Fruit fly (Drosophila melanogaster) whole organism, embryonic: ENCODE results near the gene sau.

Experiments
- BtbVII ChIP-seq: fragments of 200-800 bp; sonication (Bioruptor generic); optimal IDR thresholded peaks from 3 replicates; lab custom pipeline; 2017; ENCODE audit warnings: missing biosample characterization, mild to moderate bottlenecking, missing genetic modification characterization
- Bteb2 ChIP-seq: fragments of 200-800 bp; sonication (Bioruptor generic); optimal IDR thresholded peaks from 2 replicates; lab custom pipeline; 2016; ENCODE audit warnings: missing biosample characterization, missing genetic modification characterization
- CG1024 ChIP-seq: fragments of 200-800 bp; sonication (Bioruptor generic); IDR thresholded peaks from 2 replicates; pipeline ENCODE4 v1.3.6; 2022; ENCODE audit warnings: missing biosample characterization, missing genetic modification characterization
- CG10267 ChIP-seq: fragments of 200-800 bp; sonication (Bioruptor generic); optimal IDR thresholded peaks from 2 replicates; lab custom pipeline; 2018; ENCODE audit warnings: missing biosample characterization, mild to moderate bottlenecking, missing genetic modification characterization, moderate library complexity
- CG10274 ChIP-seq: fragments of 200-800 bp; sonication (Bioruptor generic); optimal IDR thresholded peaks from 3 replicates; lab custom pipeline; 2017; ENCODE audit warnings: missing biosample characterization, mild to moderate bottlenecking, missing genetic modification characterization
- CG12071 ChIP-seq: fragments of 200-800 bp; sonication (Bioruptor generic); optimal IDR thresholded peaks from 3 replicates; lab custom pipeline; 2018; ENCODE audit warnings: missing biosample characterization, mild to moderate bottlenecking, missing genetic modification characterization
- CG14710 ChIP-seq: fragments of 200-800 bp; sonication (Bioruptor generic); optimal IDR thresholded peaks from 3 replicates; lab custom pipeline; 2019; ENCODE audit warnings: missing biosample characterization, mild to moderate bottlenecking, missing genetic modification characterization, moderate library complexity
- CG16813 ChIP-seq: fragments of 200-800 bp; sonication (Bioruptor generic); IDR thresholded peaks from 3 replicates; pipeline ENCODE4 v1.3.6; 2022; ENCODE audit warnings: missing biosample characterization, missing genetic modification characterization; ENCODE audit not compliant: partially characterized antibody
- CG2202 ChIP-seq: fragments of 200-800 bp; sonication (Bioruptor generic); optimal IDR thresholded peaks from 2 replicates; lab custom pipeline; 2018; ENCODE audit warnings: missing biosample characterization, mild to moderate bottlenecking, missing genetic modification characterization
- CG31224 ChIP-seq: fragments of 200-800 bp; sonication (Bioruptor generic); IDR thresholded peaks from 2 replicates; pipeline ENCODE4 v1.3.6; 2022; ENCODE audit warnings: missing biosample characterization, missing genetic modification characterization
- CG33557 ChIP-seq: fragments of 200-800 bp; sonication (Bioruptor generic); optimal IDR thresholded peaks from 2 replicates; lab custom pipeline; 2019; ENCODE audit warnings: missing biosample characterization, mild to moderate bottlenecking, missing genetic modification characterization, moderate library complexity
- CG3995 ChIP-seq: fragments of 200-800 bp; sonication (Bioruptor generic); optimal IDR thresholded peaks from 3 replicates; lab custom pipeline; 2016; ENCODE audit warnings: missing biosample characterization, missing genetic modification characterization
- CG4617 ChIP-seq: fragments of 200-800 bp; sonication (Bioruptor generic); optimal IDR thresholded peaks from 3 replicates; lab custom pipeline; 2016; ENCODE audit warnings: missing biosample characterization, missing genetic modification characterization, borderline replicate concordance
- CG6254 ChIP-seq: fragments of 200-800 bp; sonication (Bioruptor generic); optimal IDR thresholded peaks from 3 replicates; lab custom pipeline; 2017; ENCODE audit warnings: mild to moderate bottlenecking, missing biosample characterization, missing genetic modification reagents, missing genetic modification characterization
- CG6689 ChIP-seq: fragments of 200-800 bp; sonication (Bioruptor generic); IDR thresholded peaks from 2 replicates; pipeline ENCODE4 v1.3.6; 2022; ENCODE audit warnings: missing biosample characterization, missing genetic modification characterization
- CG7745 ChIP-seq: fragments of 200-800 bp; sonication (Bioruptor generic); optimal IDR thresholded peaks from 2 replicates; lab custom pipeline; 2018; ENCODE audit warnings: missing biosample characterization, mild to moderate bottlenecking, missing genetic modification characterization, moderate library complexity
- CG9797 ChIP-seq: fragments of 200-800 bp; sonication (Bioruptor generic); optimal IDR thresholded peaks from 3 replicates; lab custom pipeline; 2018; ENCODE audit warnings: missing biosample characterization, mild to moderate bottlenecking, missing genetic modification characterization
- Chrac-16 ChIP-seq: fragments of 200-800 bp; sonication (Bioruptor generic); optimal IDR thresholded peaks from 3 replicates; lab custom pipeline; 2016; ENCODE audit warnings: missing biosample characterization, missing genetic modification characterization
- H15 ChIP-seq: fragments of 200-800 bp; sonication (Bioruptor generic); IDR thresholded peaks from 3 replicates; pipeline ENCODE4 v1.3.6; 2022; ENCODE audit warnings: missing biosample characterization, missing genetic modification characterization
- HHEX ChIP-seq: fragments of 200-800 bp; sonication (Bioruptor generic); optimal IDR thresholded peaks from 3 replicates; lab custom pipeline; 2017; ENCODE audit warnings: missing biosample characterization, mild to moderate bottlenecking, missing genetic modification characterization, missing genetic modification reagents
- Hand ChIP-seq: fragments of 200-800 bp; sonication (Bioruptor generic); optimal IDR thresholded peaks from 2 replicates; lab custom pipeline; 2017; ENCODE audit warnings: mild to moderate bottlenecking, missing biosample characterization, missing genetic modification reagents, missing genetic modification characterization
- Hey ChIP-seq: fragments of 200-800 bp; sonication (Bioruptor generic); optimal IDR thresholded peaks from 3 replicates; lab custom pipeline; 2018; ENCODE audit warnings: missing biosample characterization, mild to moderate bottlenecking, missing genetic modification characterization
- NFAT ChIP-seq: fragments of 200-800 bp; sonication (Bioruptor generic); IDR thresholded peaks from 2 replicates; pipeline ENCODE4 v1.3.6; 2022; ENCODE audit warnings: missing biosample characterization, missing genetic modification characterization
- Neu2 ChIP-seq: fragments of 200-800 bp; sonication (Bioruptor generic); optimal IDR thresholded peaks from 3 replicates; lab custom pipeline; 2016; ENCODE audit warnings: missing biosample characterization, missing genetic modification characterization, borderline replicate concordance
- Oli ChIP-seq: fragments of 200-800 bp; sonication (Bioruptor generic); optimal IDR thresholded peaks from 2 replicates; lab custom pipeline; 2018; ENCODE audit warnings: missing biosample characterization, mild to moderate bottlenecking, missing genetic modification characterization, moderate library complexity
- Taf1 ChIP-seq: fragments of 200-800 bp; sonication (Bioruptor generic); IDR thresholded peaks from 2 replicates; pipeline ENCODE4 v1.3.6; 2022; ENCODE audit warnings: missing biosample characterization, missing genetic modification characterization
- amos ChIP-seq: fragments of 200-800 bp; sonication (Bioruptor generic); IDR thresholded peaks from 2 replicates; pipeline ENCODE4 v1.3.6; 2022; ENCODE audit warnings: missing biosample characterization, missing genetic modification characterization; ENCODE audit not compliant: partially characterized antibody
- ash1 ChIP-seq: fragments of 200-800 bp; sonication (Bioruptor generic); optimal IDR thresholded peaks from 2 replicates; lab custom pipeline; 2018; ENCODE audit warnings: missing biosample characterization, mild to moderate bottlenecking, missing genetic modification characterization
- ems ChIP-seq: fragments of 200-800 bp; sonication (Bioruptor generic); optimal IDR thresholded peaks from 3 replicates; lab custom pipeline; 2016; ENCODE audit warnings: missing biosample characterization, missing genetic modification characterization
- eyg ChIP-seq: fragments of 200-800 bp; sonication (Bioruptor generic); optimal IDR thresholded peaks from 3 replicates; lab custom pipeline; 2016; ENCODE audit warnings: missing biosample characterization, missing genetic modification characterization
- gce ChIP-seq: fragments of 200-800 bp; sonication (Bioruptor generic); IDR thresholded peaks from 3 replicates; pipeline ENCODE4 v1.3.6; 2022; ENCODE audit warnings: missing biosample characterization, missing genetic modification characterization
- gem ChIP-seq: fragments of 200-800 bp; sonication (Bioruptor generic); optimal IDR thresholded peaks from 2 replicates; lab custom pipeline; 2019; ENCODE audit warnings: missing biosample characterization, mild to moderate bottlenecking, missing genetic modification characterization, moderate library complexity
- hb ChIP-seq: fragments of 200-800 bp; sonication (Bioruptor generic); IDR thresholded peaks from 3 replicates; pipeline ENCODE4 v1.3.6; 2022; ENCODE audit warnings: missing biosample characterization, missing genetic modification characterization; ENCODE audit not compliant: partially characterized antibody
- hbn ChIP-seq: fragments of 200-800 bp; sonication (Bioruptor generic); IDR thresholded peaks from 2 replicates; pipeline ENCODE4 v1.3.6; 2022; ENCODE audit warnings: missing biosample characterization, missing genetic modification characterization; ENCODE audit not compliant: partially characterized antibody
- ind ChIP-seq: fragments of 200-800 bp; sonication (Bioruptor generic); optimal IDR thresholded peaks from 3 replicates; lab custom pipeline; 2016; ENCODE audit warnings: missing biosample characterization, missing genetic modification characterization
- insv ChIP-seq, 2 experiments: fragments of 200-800 bp; sonication (Bioruptor generic); optimal IDR thresholded peaks; 3 replicates each; lab custom pipeline; 2016 to 2018; ENCODE audit warnings: missing biosample characterization in 2 of 2, missing genetic modification characterization in 2 of 2
- inv ChIP-seq: fragments of 200-800 bp; sonication (Bioruptor generic); IDR thresholded peaks from 2 replicates; pipeline ENCODE4 v1.3.6; 2022; ENCODE audit warnings: missing biosample characterization, missing genetic modification characterization; ENCODE audit not compliant: partially characterized antibody
- nerfin-1 ChIP-seq: fragments of 200-800 bp; sonication (Bioruptor generic); optimal IDR thresholded peaks from 3 replicates; lab custom pipeline; 2019; ENCODE audit warnings: missing biosample characterization, mild to moderate bottlenecking, missing genetic modification characterization, moderate library complexity
- pita ChIP-seq: fragments of 200-800 bp; sonication (Bioruptor generic); optimal IDR thresholded peaks from 2 replicates; lab custom pipeline; 2017; ENCODE audit warnings: missing biosample characterization, mild to moderate bottlenecking, missing genetic modification characterization
- psq ChIP-seq: fragments of 200-800 bp; sonication (Bioruptor generic); optimal IDR thresholded peaks from 2 replicates; lab custom pipeline; 2017; ENCODE audit warnings: missing biosample characterization, missing genetic modification characterization
- sc ChIP-seq, 3 experiments: fragments of >200 bp in 2 of 3; fragments of 200-800 bp in 1 of 3; sonication (Bioruptor generic) in 1 of 3; optimal IDR thresholded peaks; 2 replicates in 2 of 3; 3 replicates in 1 of 3; lab custom pipeline; 2017; ENCODE audit warnings: mild to moderate bottlenecking in 1 of 3, missing biosample characterization in 1 of 3, missing genetic modification characterization in 1 of 3, missing genetic modification reagents in 1 of 3
- seq ChIP-seq: fragments of 200-800 bp; sonication (Bioruptor generic); IDR thresholded peaks from 2 replicates; pipeline ENCODE4 v1.3.6; 2022; ENCODE audit warnings: missing biosample characterization, missing genetic modification characterization
- sima ChIP-seq: fragments of 200-800 bp; sonication (Bioruptor generic); optimal IDR thresholded peaks from 2 replicates; lab custom pipeline; 2016; ENCODE audit warnings: missing biosample characterization, missing genetic modification characterization
- sug ChIP-seq: fragments of 200-800 bp; optimal IDR thresholded peaks from 2 replicates; lab custom pipeline; 2019; ENCODE audit warnings: missing biosample characterization, mild to moderate bottlenecking, missing genetic modification characterization, moderate library complexity
- tll ChIP-seq, 2 experiments: fragments of 200-800 bp in 1 of 2; fragments of >200 bp in 1 of 2; sonication (Bioruptor generic) in 1 of 2; optimal IDR thresholded peaks; 2 replicates each; lab custom pipeline; 2017 to 2019; ENCODE audit warnings: missing biosample characterization in 2 of 2, missing genetic modification characterization in 2 of 2, mild to moderate bottlenecking in 1 of 2, moderate library complexity in 1 of 2
- wek ChIP-seq: fragments of 200-800 bp; sonication (Bioruptor generic); optimal IDR thresholded peaks from 3 replicates; lab custom pipeline; 2018; ENCODE audit warnings: missing biosample characterization, mild to moderate bottlenecking, missing genetic modification characterization, moderate library complexity

Gene sau

dm6 chr2L:2226259-2227121 lies at the start of gene sau, which contains the start of gene CG15387 (continued):
- peak; percentile 91 for TF ChIP-seq gem (tag; lab: Kevin White, UChicago)
- TF ChIP-seq Hand (GFP tag; lab: Kevin White, UChicago) = peak; percentile 52
- no peak; the same call in none of the 2 replicates for TF ChIP-seq NFAT (GFP tag; lab: Robert Waterston, UW)
- peak; percentile 94 for TF ChIP-seq CG4617
- TF ChIP-seq CG2202 = peak; percentile 68
- no peak for TF ChIP-seq CG6254 (GFP tag; lab: Kevin White, UChicago)
- peak; percentile 75 for TF ChIP-seq CG12071 (GFP tag; lab: Kevin White, UChicago)
- TF ChIP-seq hb (GFP tag; lab: Robert Waterston, UW) = peak; percentile 81
- peak; percentile 85 for TF ChIP-seq amos
- TF ChIP-seq H15 (GFP tag; lab: Robert Waterston, UW) = peak; percentile 76; the same call in 2 of the 3 replicates
- TF ChIP-seq insv (GFP tag; optimal IDR thresholded peaks at IDR 0.05; lab: Kevin White, UChicago) = peak in 1 of 2 experiments; percentile 63
- TF ChIP-seq CG16813 (GFP tag; lab: Robert Waterston, UW) = peak; percentile 94
- TF ChIP-seq Bteb2 (GFP tag; lab: Kevin White, UChicago) = peak; percentile 91
- TF ChIP-seq CG10274 = peak; percentile 60
- peak; percentile 48; the same call in 1 of the 3 replicates for TF ChIP-seq gce (GFP tag; lab: Robert Waterston, UW)
- TF ChIP-seq CG6689 = peak; percentile 83
- TF ChIP-seq ems (GFP tag; lab: Kevin White, UChicago) = peak; percentile 87
- no peak for TF ChIP-seq Neu2 (GFP tag; lab: Kevin White, UChicago)
- peak; percentile 91 for TF ChIP-seq Chrac-16
- TF ChIP-seq CG7745 = no peak
- peak; percentile 99 for TF ChIP-seq CG10267 (tag; lab: Kevin White, UChicago)
- peak; percentile 95 for TF ChIP-seq CG14710
- peak; percentile 90 for TF ChIP-seq inv (GFP tag; lab: Robert Waterston, UW)
- no peak for TF ChIP-seq tll (GFP tag; optimal IDR thresholded peaks at IDR 0.05; lab: Kevin White, UChicago)
- TF ChIP-seq Hey (tag; lab: Kevin White, UChicago) = peak; percentile 33
- no peak for TF ChIP-seq ash1 (GFP tag; lab: Kevin White, UChicago)
- no peak for TF ChIP-seq pita (GFP tag; lab: Kevin White, UChicago)
- peak; percentile 82 for TF ChIP-seq eyg
- peak; percentile 48 for TF ChIP-seq wek (GFP tag; lab: Kevin White, UChicago)
- TF ChIP-seq CG33557 (GFP tag; lab: Kevin White, UChicago) = peak; percentile 87
- peak; percentile 69; the same call in 1 of the 2 replicates for TF ChIP-seq Taf1 (GFP tag; lab: Robert Waterston, UW)
- no peak for TF ChIP-seq CG9797 (GFP tag; lab: Kevin White, UChicago)
- TF ChIP-seq BtbVII (GFP tag; lab: Kevin White, UChicago) = peak; percentile 72
- peak; percentile 66 for TF ChIP-seq CG1024 (GFP tag; lab: Robert Waterston, UW)
- peak; percentile 93 for TF ChIP-seq hbn (GFP tag; lab: Robert Waterston, UW)
- peak; percentile 82 for TF ChIP-seq HHEX (GFP tag; lab: Kevin White, UChicago)
- TF ChIP-seq sug (tag; lab: Kevin White, UChicago) = peak; percentile 89
- peak; percentile 89 for TF ChIP-seq ind
- TF ChIP-seq sima (GFP tag; lab: Kevin White, UChicago) = peak; percentile 56
- peak; percentile 80 for TF ChIP-seq CG3995 (GFP tag; lab: Kevin White, UChicago)
- TF ChIP-seq seq (GFP tag; lab: Robert Waterston, UW) = peak; percentile 80
- peak; percentile 78 for TF ChIP-seq Oli (tag; lab: Kevin White, UChicago)
- TF ChIP-seq CG31224 (GFP tag; lab: Robert Waterston, UW) = peak; percentile 79
- peak; percentile 83 for TF ChIP-seq nerfin-1 (tag; lab: Kevin White, UChicago)
- TF ChIP-seq sc (optimal IDR thresholded peaks at IDR 0.05; lab: Kevin White, UChicago) = no peak
- TF ChIP-seq sc (GFP tag; optimal IDR thresholded peaks at IDR 0.05; lab: Kevin White, UChicago) = peak; percentile 64
- TF ChIP-seq psq (GFP tag; lab: Kevin White, UChicago) = peak; percentile 71
